Worm (Caenorhabditis elegans) whole organism, L4 larva: ENCODE results near the gene ZK1098.2.
A peak's percentile ranks its signal among the peaks of the same experiment; 100 is the strongest.

Experiments used
- F10B5.3 ChIP-seq: sonication (generic microtip); optimal IDR thresholded peaks from 2 replicates; lab custom pipeline; 2016; ENCODE audit warnings: mild to moderate bottlenecking, missing genetic modification characterization, missing compliant biosample characterization
- F37D6.2 ChIP-seq: sonication (generic microtip); optimal IDR thresholded peaks from 2 replicates; lab custom pipeline; 2016; ENCODE audit warnings: mild to moderate bottlenecking, missing genetic modification characterization, missing compliant biosample characterization
- F44E2.7 ChIP-seq: fragments of 200-800 bp; sonication (Bioruptor generic); IDR thresholded peaks from 2 replicates; pipeline ENCODE4 v2.1.2; 2022; ENCODE audit warnings: missing genetic modification characterization, missing compliant biosample characterization
- F49E8.2 ChIP-seq: sonication (generic microtip); optimal IDR thresholded peaks from 2 replicates; lab custom pipeline; 2016; ENCODE audit warnings: missing compliant biosample characterization, mild to moderate bottlenecking, missing genetic modification characterization, borderline replicate concordance
- T20F7.1 ChIP-seq: fragments of 200-800 bp; sonication (Bioruptor generic); optimal IDR thresholded peaks from 2 replicates; lab custom pipeline; 2018; ENCODE audit warnings: mild to moderate bottlenecking, missing genetic modification characterization, missing compliant biosample characterization
- T26A8.4 ChIP-seq: fragments of 200-800 bp; sonication (Bioruptor generic); IDR thresholded peaks from 2 replicates; pipeline ENCODE4 v1.3.6; 2022; ENCODE audit warnings: missing genetic modification characterization, missing compliant biosample characterization
- Y48G9A.11 ChIP-seq: fragments of 200-800 bp; sonication (Bioruptor generic); IDR thresholded peaks from 2 replicates; pipeline ENCODE4 v1.3.6; 2022; ENCODE audit warnings: missing genetic modification reagents, missing genetic modification characterization, missing compliant biosample characterization
- Y5F2A.4 ChIP-seq: fragments of 200-800 bp; sonication (Bioruptor generic); optimal IDR thresholded peaks from 2 replicates; lab custom pipeline; 2018; ENCODE audit warnings: mild to moderate bottlenecking, missing genetic modification characterization, missing compliant biosample characterization
- Y75B8A.6 ChIP-seq: fragments of 200-800 bp; sonication (Bioruptor generic); IDR thresholded peaks from 2 replicates; pipeline ENCODE4 v1.3.6; 2022; ENCODE audit warnings: missing genetic modification reagents, missing genetic modification characterization, missing compliant biosample characterization
- ZK546.5 ChIP-seq, 2 experiments: sonication (generic microtip); optimal IDR thresholded peaks; 2 replicates each; lab custom pipeline; 2017; ENCODE audit warnings: missing biosample characterization in 2 of 2, missing genetic modification characterization in 2 of 2
- aha-1 ChIP-seq: fragments of 150-350 bp; peaks from one replicate; lab custom pipeline; 2014; ENCODE audit warnings: missing biosample characterization, missing genetic modification characterization
- ceh-28 ChIP-seq: fragments of 150-350 bp; optimal IDR thresholded peaks from 2 replicates; lab custom pipeline; 2014; ENCODE audit warnings: missing biosample characterization, missing genetic modification reagents, missing genetic modification characterization
- ceh-32 ChIP-seq: sonication (generic microtip); optimal IDR thresholded peaks from 2 replicates; lab custom pipeline; 2016; ENCODE audit warnings: mild to moderate bottlenecking, missing genetic modification characterization, missing compliant biosample characterization; ENCODE audit not compliant: poor library complexity
- ceh-62 ChIP-seq: sonication (generic microtip); optimal IDR thresholded peaks from 2 replicates; lab custom pipeline; 2017; ENCODE audit warnings: missing biosample characterization, missing genetic modification characterization
- ces-1 ChIP-seq: fragments of 150-350 bp; sonication (generic microtip); optimal IDR thresholded peaks from 4 replicates; lab custom pipeline; 2014; ENCODE audit warnings: missing biosample characterization, missing genetic modification reagents, missing genetic modification characterization
- ctbp-1 ChIP-seq: fragments of 200-800 bp; sonication (Bioruptor generic); IDR thresholded peaks from 2 replicates; pipeline ENCODE4 v1.3.6; 2022; ENCODE audit warnings: missing genetic modification reagents, missing genetic modification characterization, missing compliant biosample characterization
- daf-12 ChIP-seq: fragments of 150-350 bp; optimal IDR thresholded peaks from 2 replicates; lab custom pipeline; 2014; ENCODE audit warnings: missing biosample characterization, missing genetic modification reagents, missing genetic modification characterization
- daf-16 ChIP-seq, 3 experiments: sonication (generic microtip); optimal IDR thresholded peaks; 2 replicates each; lab custom pipeline; 2016 to 2017; ENCODE audit warnings: missing genetic modification characterization in 3 of 3, missing genetic modification reagents in 3 of 3, mild to moderate bottlenecking in 2 of 3, missing compliant biosample characterization in 2 of 3, missing biosample characterization in 1 of 3, moderate library complexity in 1 of 3
- daf-19 ChIP-seq: fragments of 200-800 bp; sonication (Bioruptor generic); conservative IDR thresholded peaks from 2 replicates; pipeline ENCODE4 v1.3.6; 2022; ENCODE audit warnings: missing genetic modification characterization, missing compliant biosample characterization
- daf-8 ChIP-seq: fragments of 200-800 bp; sonication (Bioruptor generic); IDR thresholded peaks from 2 replicates; pipeline ENCODE4 v1.3.6; 2022; ENCODE audit warnings: missing genetic modification characterization, missing compliant biosample characterization
- dmd-8 ChIP-seq: fragments of 200-800 bp; sonication (Bioruptor generic); IDR thresholded peaks from 2 replicates; pipeline ENCODE4 v1.3.6; 2022; ENCODE audit warnings: missing genetic modification characterization, missing compliant biosample characterization
- dpl-1 ChIP-seq: fragments of 150-350 bp; optimal IDR thresholded peaks from 2 replicates; lab custom pipeline; 2014; ENCODE audit warnings: missing biosample characterization, missing genetic modification reagents, missing genetic modification characterization
- dve-1 ChIP-seq: sonication (generic microtip); optimal IDR thresholded peaks from 2 replicates; lab custom pipeline; 2017; ENCODE audit warnings: antibody characterized with exemption, mild to moderate bottlenecking, missing genetic modification characterization, missing compliant biosample characterization; ENCODE audit not compliant: insufficient read depth
- fos-1 ChIP-seq: fragments of 150-350 bp; optimal IDR thresholded peaks from 2 replicates; lab custom pipeline; 2014; ENCODE audit warnings: missing biosample characterization, missing genetic modification characterization
- hlh-11 ChIP-seq: fragments of 200-800 bp; sonication (Bioruptor generic); optimal IDR thresholded peaks from 2 replicates; lab custom pipeline; 2018; ENCODE audit warnings: mild to moderate bottlenecking, missing genetic modification characterization, missing compliant biosample characterization
- lim-7 ChIP-seq: fragments of 200-800 bp; sonication (Bioruptor generic); IDR thresholded peaks from 2 replicates; pipeline ENCODE4 v1.3.6; 2022; ENCODE audit warnings: missing genetic modification characterization, missing compliant biosample characterization
- lin-13 ChIP-seq: fragments of 150-350 bp; optimal IDR thresholded peaks from 2 replicates; lab custom pipeline; 2014; ENCODE audit warnings: missing biosample characterization, missing genetic modification reagents, missing genetic modification characterization
- lsy-2 ChIP-seq, 2 experiments: fragments of 150-350 bp in 1 of 2; sonication (generic microtip) in 1 of 2; optimal IDR thresholded peaks; 2 replicates each; lab custom pipeline; 2014 to 2017; ENCODE audit warnings: missing biosample characterization in 2 of 2, missing genetic modification characterization in 2 of 2
- madf-5 ChIP-seq, 2 experiments: fragments of 200-800 bp; sonication (Bioruptor generic); IDR thresholded peaks; 2 replicates each; pipeline ENCODE4 v1.3.6; 2022; ENCODE audit warnings: missing compliant biosample characterization in 2 of 2, missing genetic modification characterization in 2 of 2
- madf-9 ChIP-seq: fragments of 200-800 bp; sonication (Bioruptor generic); conservative IDR thresholded peaks from 2 replicates; pipeline ENCODE4 v1.3.6; 2022; ENCODE audit warnings: missing genetic modification reagents, missing genetic modification characterization, missing compliant biosample characterization
- mdl-1 ChIP-seq, 2 experiments: fragments of 150-350 bp in 1 of 2; sonication (generic microtip) in 1 of 2; optimal IDR thresholded peaks; 2 replicates each; lab custom pipeline; 2014 to 2017; ENCODE audit warnings: missing biosample characterization in 2 of 2, missing genetic modification characterization in 2 of 2
- mdt-29 ChIP-seq: fragments of 200-800 bp; sonication (Bioruptor generic); IDR thresholded peaks from 2 replicates; pipeline ENCODE4 v1.3.6; 2022; ENCODE audit warnings: missing genetic modification reagents, missing genetic modification characterization, missing compliant biosample characterization
- mep-1 ChIP-seq: fragments of 150-350 bp; sonication (generic microtip); optimal IDR thresholded peaks from 3 replicates; lab custom pipeline; 2014; ENCODE audit warnings: missing biosample characterization, missing genetic modification characterization
- mxl-3 ChIP-seq: fragments of 200-800 bp; sonication (Bioruptor generic); optimal IDR thresholded peaks from 2 replicates; lab custom pipeline; 2018; ENCODE audit warnings: mild to moderate bottlenecking, missing genetic modification characterization, missing compliant biosample characterization
- nhr-10 ChIP-seq: fragments of 150-350 bp; optimal IDR thresholded peaks from 2 replicates; lab custom pipeline; 2014; ENCODE audit warnings: missing biosample characterization, missing genetic modification characterization
- nhr-102 ChIP-seq: sonication (generic microtip); optimal IDR thresholded peaks from 2 replicates; lab custom pipeline; 2016; ENCODE audit warnings: mild to moderate bottlenecking, missing genetic modification characterization, moderate library complexity, missing compliant biosample characterization
- nhr-11 ChIP-seq: fragments of 150-350 bp; optimal IDR thresholded peaks from 2 replicates; lab custom pipeline; 2014; ENCODE audit warnings: missing biosample characterization, missing genetic modification characterization
- nhr-111 ChIP-seq: fragments of 200-800 bp; sonication (Bioruptor generic); optimal IDR thresholded peaks from 2 replicates; lab custom pipeline; 2018; ENCODE audit warnings: mild to moderate bottlenecking, missing genetic modification characterization, missing compliant biosample characterization
- nhr-237 ChIP-seq: sonication (generic microtip); optimal IDR thresholded peaks from 2 replicates; lab custom pipeline; 2017; ENCODE audit warnings: missing biosample characterization, missing genetic modification characterization
- nhr-48 ChIP-seq: sonication (generic microtip); optimal IDR thresholded peaks from 2 replicates; lab custom pipeline; 2016; ENCODE audit warnings: mild to moderate bottlenecking, missing genetic modification characterization, missing compliant biosample characterization
- nhr-77 ChIP-seq: fragments of 150-350 bp; optimal IDR thresholded peaks from 2 replicates; lab custom pipeline; 2014; ENCODE audit warnings: missing biosample characterization, missing genetic modification characterization
- pqm-1 ChIP-seq: sonication (generic microtip); optimal IDR thresholded peaks from 2 replicates; lab custom pipeline; 2017; ENCODE audit warnings: missing biosample characterization, missing genetic modification characterization
- rbr-2 ChIP-seq: sonication (generic microtip); optimal IDR thresholded peaks from 2 replicates; lab custom pipeline; 2016; ENCODE audit warnings: missing genotype, missing genetic modification characterization, missing compliant biosample characterization
- spr-1 ChIP-seq: sonication (generic microtip); optimal IDR thresholded peaks from 2 replicates; lab custom pipeline; 2016; ENCODE audit warnings: mild to moderate bottlenecking, missing genetic modification characterization, missing compliant biosample characterization
- tag-97 ChIP-seq: fragments of 200-800 bp; sonication (Bioruptor generic); IDR thresholded peaks from 2 replicates; pipeline ENCODE4 v1.3.6; 2022; ENCODE audit warnings: missing genetic modification characterization, missing compliant biosample characterization
- tra-1 ChIP-seq: fragments of 200-800 bp; sonication (Bioruptor generic); IDR thresholded peaks from 2 replicates; pipeline ENCODE4 v1.3.6; 2022; ENCODE audit warnings: missing genetic modification reagents, missing genetic modification characterization, missing compliant biosample characterization
- vab-7 ChIP-seq: fragments of 200-800 bp; sonication (Bioruptor generic); IDR thresholded peaks from 2 replicates; pipeline ENCODE4 v1.3.6; 2022; ENCODE audit warnings: missing genetic modification reagents, missing genetic modification characterization, missing compliant biosample characterization
- zfp-2 ChIP-seq: sonication (generic microtip); optimal IDR thresholded peaks from 2 replicates; lab custom pipeline; 2016; ENCODE audit warnings: mild to moderate bottlenecking, missing genetic modification characterization, missing compliant biosample characterization

The ZK1098.2 gene

DNA sequence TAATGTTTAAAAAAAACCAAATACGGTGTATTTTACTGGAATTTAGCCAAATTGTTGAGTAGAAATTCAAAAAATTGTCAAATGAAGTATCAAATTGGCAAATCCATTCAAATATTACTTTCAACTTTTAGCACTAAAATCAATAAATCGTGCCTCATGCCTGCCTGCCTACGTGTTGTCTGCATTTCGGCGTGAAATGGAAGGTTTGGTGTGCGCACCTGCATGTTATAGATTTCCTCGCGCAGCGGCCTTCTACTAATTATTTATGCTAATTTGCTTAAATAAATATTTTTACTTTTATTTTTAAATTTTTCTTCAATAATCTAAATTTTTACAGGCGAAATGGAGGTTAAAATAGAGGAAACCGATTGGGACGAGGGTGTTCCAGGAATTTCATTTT is at the start of gene ZK1098.2 (continued):
- TF ChIP-seq mdl-1 (tag; optimal IDR thresholded peaks at IDR 0.05; lab: Kevin White, UChicago) = no peak
- TF ChIP-seq daf-19 = no peak
- TF ChIP-seq dpl-1 (GFP tag; lab: Kevin White, UChicago) = peak; percentile 37
- no peak for TF ChIP-seq ZK546.5 (tag; optimal IDR thresholded peaks at IDR 0.05; lab: Kevin White, UChicago)
- no peak for TF ChIP-seq dmd-8 (GFP tag; lab: Robert Waterston, UW)
- TF ChIP-seq spr-1 = no peak
- TF ChIP-seq nhr-237 (tag; lab: Kevin White, UChicago) = no peak
- TF ChIP-seq Y48G9A.11 (GFP tag; lab: Robert Waterston, UW) = no peak
- TF ChIP-seq nhr-10 (tag; lab: Kevin White, UChicago) = no peak
- TF ChIP-seq daf-8 (GFP tag; lab: Robert Waterston, UW) = no peak
- no peak for TF ChIP-seq aha-1 (tag; lab: Kevin White, UChicago)
- no peak for TF ChIP-seq vab-7 (GFP tag; lab: Robert Waterston, UW)
- no peak for TF ChIP-seq T20F7.1 (GFP tag; lab: Kevin White, UChicago)
- TF ChIP-seq, all 104 proteins: peak for 8

DNA sequence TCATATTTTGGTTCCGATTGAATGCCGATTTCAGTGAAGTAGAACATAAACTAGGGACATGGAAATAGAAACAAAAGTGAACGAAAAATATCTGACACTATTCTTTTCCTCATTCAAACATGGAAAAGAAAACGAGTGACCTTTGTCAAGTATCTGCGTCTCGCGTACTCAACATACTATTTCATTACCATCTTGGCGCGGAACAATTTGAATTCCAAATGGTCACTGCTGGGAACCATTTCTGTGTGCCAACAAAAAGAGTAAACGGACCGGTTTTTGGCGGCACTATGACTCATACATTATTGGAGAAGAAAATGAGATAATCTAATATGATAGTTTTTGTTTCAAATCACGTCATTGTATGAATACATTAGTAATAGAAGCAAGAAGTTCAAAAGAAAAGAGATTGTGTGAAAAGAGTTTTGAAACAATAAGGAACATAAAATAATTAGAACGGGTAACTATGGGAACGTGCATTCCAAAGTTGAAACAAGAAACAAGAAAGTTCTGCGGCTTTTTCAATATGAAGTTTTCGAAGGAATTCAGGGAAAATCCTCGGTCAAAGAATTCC is 46.5 kb upstream of the ZK1098.2 start:
- peak; percentile 73 for TF ChIP-seq aha-1 (tag; lab: Kevin White, UChicago)
- no peak for TF ChIP-seq madf-9
- peak in 1 of 2 experiments; percentile 17 for TF ChIP-seq lsy-2 (tag; optimal IDR thresholded peaks at IDR 0.05; lab: Kevin White, UChicago)
- no peak for TF ChIP-seq ceh-32
- TF ChIP-seq ctbp-1 (GFP tag; lab: Robert Waterston, UW) = no peak
- TF ChIP-seq T26A8.4 (GFP tag; lab: Robert Waterston, UW) = no peak
- TF ChIP-seq lin-13 (GFP tag; lab: Kevin White, UChicago) = no peak
- TF ChIP-seq F37D6.2 (tag; lab: Kevin White, UChicago) = no peak
- no peak for TF ChIP-seq ces-1
- no peak for TF ChIP-seq ceh-62
- no peak for TF ChIP-seq fos-1 (tag; lab: Kevin White, UChicago)
- no peak for TF ChIP-seq nhr-77
- TF ChIP-seq Y75B8A.6 (GFP tag; lab: Robert Waterston, UW) = no peak
- TF ChIP-seq ceh-28 (tag; lab: Kevin White, UChicago) = no peak
- no peak for TF ChIP-seq madf-5 (GFP tag; IDR thresholded peaks at IDR 0.05; lab: Robert Waterston, UW)
- no peak for TF ChIP-seq Y48G9A.11 (GFP tag; lab: Robert Waterston, UW)

DNA sequence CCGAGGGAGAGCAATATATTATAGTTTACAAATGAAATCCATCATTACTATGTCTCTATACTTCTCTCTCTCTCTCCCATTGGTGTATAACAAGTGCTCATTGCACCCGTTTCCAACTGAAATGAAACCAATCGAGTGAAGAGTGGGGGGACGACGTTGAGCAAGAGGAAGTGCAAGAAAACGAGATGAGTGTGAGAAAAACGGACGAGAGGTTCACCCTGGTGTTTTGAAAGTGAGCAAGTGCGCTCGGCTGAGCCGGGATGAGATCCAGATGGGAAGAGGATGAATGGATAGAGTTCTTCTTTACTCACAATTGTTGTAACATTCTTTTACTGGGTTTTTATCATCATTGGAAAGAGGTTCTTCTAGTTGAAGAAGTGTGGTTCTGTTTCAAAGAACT is 45.2 kb upstream of the ZK1098.2 start:
- no peak for TF ChIP-seq daf-19
- TF ChIP-seq nhr-48 (tag; lab: Kevin White, UChicago) = peak; percentile 3
- TF ChIP-seq F10B5.3 (tag; lab: Kevin White, UChicago) = no peak
- no peak for TF ChIP-seq lim-7 (GFP tag; lab: Robert Waterston, UW)
- TF ChIP-seq T20F7.1 (GFP tag; lab: Kevin White, UChicago) = no peak
- no peak for TF ChIP-seq tra-1
- peak; percentile 21 for TF ChIP-seq nhr-11
- TF ChIP-seq aha-1 (tag; lab: Kevin White, UChicago) = no peak
- no peak for TF ChIP-seq daf-16 (GFP tag; optimal IDR thresholded peaks at IDR 0.05; lab: Kevin White, UChicago)
- no peak for TF ChIP-seq daf-16 (tag; optimal IDR thresholded peaks at IDR 0.05; lab: Kevin White, UChicago)
- TF ChIP-seq nhr-111 = no peak
- TF ChIP-seq daf-8 (GFP tag; lab: Robert Waterston, UW) = no peak
- TF ChIP-seq tag-97 (GFP tag; lab: Robert Waterston, UW) = no peak
- no peak for TF ChIP-seq daf-12
- TF ChIP-seq mep-1 = peak; percentile 4
- TF ChIP-seq Y48G9A.11 (GFP tag; lab: Robert Waterston, UW) = no peak
- no peak for TF ChIP-seq nhr-102 (tag; lab: Kevin White, UChicago)
- no peak for TF ChIP-seq pqm-1
- TF ChIP-seq nhr-10 (tag; lab: Kevin White, UChicago) = no peak
- no peak for TF ChIP-seq mxl-3 (GFP tag; lab: Kevin White, UChicago)
- TF ChIP-seq rbr-2 = peak; percentile 18
- TF ChIP-seq mdt-29 (GFP tag; lab: Robert Waterston, UW) = no peak
- no peak for TF ChIP-seq madf-9
- no peak for TF ChIP-seq Y5F2A.4 (GFP tag; lab: Kevin White, UChicago)
- no peak for TF ChIP-seq zfp-2
- TF ChIP-seq F44E2.7 (GFP tag; lab: Robert Waterston, UW) = no peak
- no peak for TF ChIP-seq hlh-11 (tag; lab: Kevin White, UChicago)
- TF ChIP-seq dmd-8 (GFP tag; lab: Robert Waterston, UW) = no peak
- no peak for TF ChIP-seq F49E8.2
- TF ChIP-seq dve-1 (tag; lab: Kevin White, UChicago) = no peak
